Fruit fly (Drosophila melanogaster): ENCODE results near the gene Rat1.

Rat1 gene

DNA sequence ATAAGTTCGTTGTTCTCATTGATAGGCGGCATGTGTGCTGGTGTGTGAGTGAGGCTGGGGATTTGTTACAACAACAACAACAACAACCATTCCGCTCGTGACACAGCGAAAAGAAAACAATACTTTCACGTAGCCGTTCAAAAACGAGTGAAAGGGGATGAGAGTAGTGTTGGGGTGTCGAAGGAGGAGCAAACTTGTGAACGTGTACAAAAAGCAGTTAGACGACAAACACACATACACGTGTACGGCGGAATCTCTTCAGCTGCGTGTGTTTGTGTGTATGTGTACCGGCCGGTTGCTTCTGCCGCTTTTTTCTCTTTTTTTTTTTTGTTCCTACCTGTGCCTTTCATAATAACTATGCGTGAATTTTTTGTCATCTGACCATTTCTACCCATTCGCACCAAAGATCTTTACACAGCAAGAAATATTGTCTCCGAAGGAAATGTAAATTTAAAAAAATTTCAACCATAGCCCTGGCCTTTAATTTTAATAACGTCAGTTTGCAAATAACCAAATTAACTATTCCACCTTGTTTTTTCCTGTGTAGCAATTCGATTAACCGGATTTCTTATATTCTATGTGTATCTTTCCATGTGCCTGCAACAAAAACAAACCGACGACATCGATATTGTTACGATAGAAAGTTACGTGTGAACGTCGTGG is 14.3 kb downstream of the Rat1 start (continued):
- TF ChIP-seq fd3F (GFP tag; optimal IDR thresholded peaks at IDR 0.05), result peak; percentile 34
- no peak for TF ChIP-seq CG3847 (GFP tag; IDR thresholded peaks at IDR 0.05)
- no peak for TF ChIP-seq MTF-1 (GFP tag; optimal IDR thresholded peaks at IDR 0.05; ENCODE audit: borderline replicate concordance)
- no peak; the same call in 2 of the 3 replicates for TF ChIP-seq otp (GFP tag; IDR thresholded peaks at IDR 0.05)
- no peak for TF ChIP-seq ab (GFP tag; optimal IDR thresholded peaks at IDR 0.05)
- peak; percentile 54 for TF ChIP-seq fu2 (GFP tag; optimal IDR thresholded peaks at IDR 0.05)
- no peak for TF ChIP-seq CG8281 (tag; optimal IDR thresholded peaks at IDR 0.05)
- peak; percentile 68 for TF ChIP-seq CG9609 (GFP tag; optimal IDR thresholded peaks at IDR 0.05)
- TF ChIP-seq knrl (GFP tag; IDR thresholded peaks at IDR 0.05; ENCODE audit: partially characterized antibody), result no peak
- no peak for TF ChIP-seq CG11504 (tag; optimal IDR thresholded peaks at IDR 0.05)
- TF ChIP-seq Max (GFP tag; optimal IDR thresholded peaks at IDR 0.05), result peak; percentile 52
- TF ChIP-seq mam (GFP tag; optimal IDR thresholded peaks at IDR 0.05), result peak; percentile 76
- TF ChIP-seq CG7963 (GFP tag; IDR thresholded peaks at IDR 0.05; ENCODE audit: partially characterized antibody), result no peak
- TF ChIP-seq CG1647 (GFP tag; optimal IDR thresholded peaks at IDR 0.05), result no peak
- TF ChIP-seq sqz (GFP tag; optimal IDR thresholded peaks at IDR 0.05), result peak; percentile 81
- no peak for TF ChIP-seq CG15011 (GFP tag; optimal IDR thresholded peaks at IDR 0.05)
- TF ChIP-seq slbo (GFP tag; IDR thresholded peaks at IDR 0.05), result no peak
- no peak; the same call in 1 of the 2 replicates for TF ChIP-seq Oaz (GFP tag; IDR thresholded peaks at IDR 0.05)
- peak; percentile 43 for TF ChIP-seq CG2202 (tag; optimal IDR thresholded peaks at IDR 0.05)
- TF ChIP-seq eyg (GFP tag; optimal IDR thresholded peaks at IDR 0.05), result no peak
- no peak for TF ChIP-seq CG34224 (GFP tag; IDR thresholded peaks at IDR 0.05; ENCODE audit: partially characterized antibody)
- no peak for TF ChIP-seq Lim3 (GFP tag; IDR thresholded peaks at IDR 0.05)
- no peak; the same call in 1 of the 2 replicates for TF ChIP-seq gsb (GFP tag; IDR thresholded peaks at IDR 0.05)
- TF ChIP-seq CG11695 (GFP tag; IDR thresholded peaks at IDR 0.05), result peak; percentile 76
- TF ChIP-seq Fer2 (tag; optimal IDR thresholded peaks at IDR 0.05), result peak; percentile 10
- peak; percentile 45; the same call in 1 of the 2 replicates for TF ChIP-seq peb (GFP tag; IDR thresholded peaks at IDR 0.05)
- no peak for TF ChIP-seq Gsc (GFP tag; IDR thresholded peaks at IDR 0.05)
- TF ChIP-seq CG10431 (GFP tag; optimal IDR thresholded peaks at IDR 0.05), result peak; percentile 41
- no peak for TF ChIP-seq da (GFP tag; optimal IDR thresholded peaks at IDR 0.05)
- peak; percentile 69 for TF ChIP-seq CG11398 (GFP tag; optimal IDR thresholded peaks at IDR 0.05)
- no peak for TF ChIP-seq nerfin-2 (GFP tag; IDR thresholded peaks at IDR 0.05; ENCODE audit: partially characterized antibody)
- TF ChIP-seq gt (GFP tag; IDR thresholded peaks at IDR 0.05), result no peak; the same call in 1 of the 2 replicates
- TF ChIP-seq CG12104 (GFP tag; optimal IDR thresholded peaks at IDR 0.05), result peak; percentile 1
- TF ChIP-seq Abd-B (GFP tag; optimal IDR thresholded peaks at IDR 0.05), result no peak
- TF ChIP-seq D19B (GFP tag; optimal IDR thresholded peaks at IDR 0.05), result peak; percentile 16
- TF ChIP-seq Mes4 (GFP tag; optimal IDR thresholded peaks at IDR 0.05), result peak; percentile 66
- peak; percentile 74 for TF ChIP-seq ind (GFP tag; optimal IDR thresholded peaks at IDR 0.05)
- peak; percentile 38 for TF ChIP-seq CG15696 (tag; optimal IDR thresholded peaks at IDR 0.05)
- TF ChIP-seq Ssrp (tag; optimal IDR thresholded peaks at IDR 0.05), result peak; percentile 69
- TF ChIP-seq gce (GFP tag; IDR thresholded peaks at IDR 0.05), result no peak
- TF ChIP-seq lola (GFP tag; optimal IDR thresholded peaks at IDR 0.05), result peak in 1 of 3 experiments; percentile 66
- peak; percentile 65 to 85 for TF ChIP-seq bsh (GFP tag; optimal IDR thresholded peaks at IDR 0.05)
- peak; percentile 78 for TF ChIP-seq CG2712 (tag; optimal IDR thresholded peaks at IDR 0.05)
- peak; percentile 43; the same call in 1 of the 2 replicates for TF ChIP-seq bowl (GFP tag; IDR thresholded peaks at IDR 0.05)
- TF ChIP-seq sr (GFP tag; IDR thresholded peaks at IDR 0.05), result no peak
- TF ChIP-seq CG8924 (tag; optimal IDR thresholded peaks at IDR 0.05), result peak; percentile 70
- TF ChIP-seq CG2889 (GFP tag; IDR thresholded peaks at IDR 0.05), result no peak
- TF ChIP-seq Dad (GFP tag; optimal IDR thresholded peaks at IDR 0.05), result peak; percentile 47
- no peak; the same call in 1 of the 2 replicates for TF ChIP-seq CG32532 (GFP tag; IDR thresholded peaks at IDR 0.05)
